Worm (Caenorhabditis elegans) whole organism, midembryonic: ENCODE results near the gene srw-19.
"Not testable (repeated sequence)": the region's sequence is repeated elsewhere in the genome, so short reads cannot be mapped to it uniquely, and the experiment has no call there.

Experiments
- T22C8.4 ChIP-seq: fragments of 200-800 bp; sonication (Bioruptor generic); IDR thresholded peaks from 2 replicates; pipeline ENCODE4 v1.3.6; 2022; ENCODE audit warnings: missing genetic modification characterization, missing compliant biosample characterization
- cog-1 ChIP-seq: sonication (generic microtip); optimal IDR thresholded peaks from 2 replicates; lab custom pipeline; 2016; ENCODE audit warnings: missing genetic modification characterization, missing compliant biosample characterization
- flt-1 ChIP-seq: fragments of 200-800 bp; sonication (Bioruptor generic); IDR thresholded peaks from 2 replicates; pipeline ENCODE4 v1.3.6; 2022; ENCODE audit warnings: missing genetic modification characterization, missing compliant biosample characterization
- klf-2 ChIP-seq: fragments of 200-800 bp; sonication (Bioruptor generic); conservative IDR thresholded peaks from 2 replicates; pipeline ENCODE4 v1.3.6; 2022; ENCODE audit warnings: missing genetic modification reagents, missing genetic modification characterization, missing compliant biosample characterization
- med-1 ChIP-seq: sonication (generic microtip); optimal IDR thresholded peaks from 2 replicates; lab custom pipeline; 2017; ENCODE audit warnings: missing genetic modification characterization, mild to moderate bottlenecking, missing compliant biosample characterization, antibody characterized with exemption, missing genetic modification reagents; ENCODE audit not compliant: insufficient read depth
- ref-1 ChIP-seq: fragments of 200-800 bp; sonication (Bioruptor generic); conservative IDR thresholded peaks from 2 replicates; pipeline ENCODE4 v1.3.6; 2022; ENCODE audit warnings: missing genetic modification reagents, missing genetic modification characterization, missing compliant biosample characterization
- tab-1 ChIP-seq: fragments of 200-800 bp; sonication (Bioruptor generic); IDR thresholded peaks from 2 replicates; pipeline ENCODE4 v1.3.6; 2022; ENCODE audit warnings: missing genetic modification characterization, missing compliant biosample characterization
- ztf-23 ChIP-seq: fragments of 200-800 bp; sonication (Bioruptor generic); IDR thresholded peaks from 2 replicates; pipeline ENCODE4 v1.3.6; 2022; ENCODE audit warnings: missing genetic modification reagents, missing genetic modification characterization, missing compliant biosample characterization
- ztf-29 ChIP-seq: fragments of 200-800 bp; sonication (Bioruptor generic); IDR thresholded peaks from 2 replicates; pipeline ENCODE4 v1.3.6; 2022; ENCODE audit warnings: missing genetic modification reagents, missing genetic modification characterization, missing compliant biosample characterization

srw-19 gene

ce11 chrV:15259904-15260303, 21.3 kb downstream of the srw-19 start, which contains the start of gene M01B2.8:
Gene M01B2.8 (plus strand): TSS chrV:15260204.
- TF ChIP-seq klf-2 (GFP tag; lab: Robert Waterston, UW) (no peak), ztf-29 (no peak), ref-1 (GFP tag; lab: Robert Waterston, UW) (no peak), flt-1 (GFP tag; lab: Robert Waterston, UW) (no peak), tab-1 (no peak), ztf-23 (GFP tag; lab: Robert Waterston, UW) (no peak), cog-1 (tag; lab: Kevin White, UChicago) (no peak), T22C8.4 (GFP tag; lab: Robert Waterston, UW) (no peak)

ce11 chrV:15259049-15259448, 22.1 kb downstream of the srw-19 start, which contains the start of gene srsx-37:
Gene srsx-37 (minus strand): TSS chrV:15259149.
- TF ChIP-seq flt-1 (GFP tag; lab: Robert Waterston, UW) (no peak), ztf-29 (no peak), T22C8.4 (GFP tag; lab: Robert Waterston, UW) (no peak), cog-1 (tag; lab: Kevin White, UChicago) (no peak), med-1 (GFP tag; lab: Kevin White, UChicago) (no peak), ref-1 (GFP tag; lab: Robert Waterston, UW) (no peak), ztf-23 (GFP tag; lab: Robert Waterston, UW) (no peak), klf-2 (GFP tag; lab: Robert Waterston, UW) (no peak), tab-1 (no peak)

ce11 chrV:15256669-15257068, 24.5 kb downstream of the srw-19 start, which contains the start of gene srsx-39:
Gene srsx-39 (minus strand): TSS chrV:15256769.
- not testable (repeated sequence) for TF ChIP-seq ztf-29; med-1 (GFP tag; lab: Kevin White, UChicago); ztf-23 (GFP tag; lab: Robert Waterston, UW)

- TF ChIP-seq med-1 (GFP tag; lab: Kevin White, UChicago) (no peak), klf-2 (GFP tag; lab: Robert Waterston, UW) (no peak), flt-1 (GFP tag; lab: Robert Waterston, UW) (no peak), T22C8.4 (GFP tag; lab: Robert Waterston, UW) (no peak), ztf-29 (no peak), ztf-23 (GFP tag; lab: Robert Waterston, UW) (no peak), cog-1 (tag; lab: Kevin White, UChicago) (no peak), tab-1 (no peak), ref-1 (GFP tag; lab: Robert Waterston, UW) (no peak)
Observed at ce11 chrV:15253529-15253928, 27.6 kb downstream of the srw-19 start, which contains the start of gene srbc-75. Gene srbc-75 (plus strand): TSS chrV:15253829.

ce11 chrV:15252082-15252481, 29.1 kb downstream of the srw-19 start, which contains the start of gene srbc-76:
Gene srbc-76 (plus strand): TSS chrV:15252382.
- no peak for TF ChIP-seq ztf-23 (GFP tag; lab: Robert Waterston, UW)
- TF ChIP-seq cog-1 (tag; lab: Kevin White, UChicago) = no peak
- TF ChIP-seq ref-1 (GFP tag; lab: Robert Waterston, UW) = no peak
- no peak for TF ChIP-seq tab-1
- TF ChIP-seq klf-2 (GFP tag; lab: Robert Waterston, UW) = no peak
- TF ChIP-seq T22C8.4 (GFP tag; lab: Robert Waterston, UW) = no peak
- TF ChIP-seq ztf-29 = no peak
- TF ChIP-seq flt-1 (GFP tag; lab: Robert Waterston, UW) = no peak
- TF ChIP-seq med-1 (GFP tag; lab: Kevin White, UChicago) = no peak

- TF ChIP-seq cog-1 (tag; lab: Kevin White, UChicago); ref-1 (GFP tag; lab: Robert Waterston, UW); flt-1 (GFP tag; lab: Robert Waterston, UW): not testable (repeated sequence)
Observed at ce11 chrV:15250304-15250703, 30.9 kb downstream of the srw-19 start, which contains the start of gene srd-28. Gene srd-28 (plus strand): TSS chrV:15250604.

- TF ChIP-seq cog-1 (tag; lab: Kevin White, UChicago) = no peak
- TF ChIP-seq flt-1 (GFP tag; lab: Robert Waterston, UW) = no peak
- TF ChIP-seq T22C8.4 (GFP tag; lab: Robert Waterston, UW) = no peak
- TF ChIP-seq klf-2 (GFP tag; lab: Robert Waterston, UW) = no peak
- no peak for TF ChIP-seq ref-1 (GFP tag; lab: Robert Waterston, UW)
- no peak for TF ChIP-seq med-1 (GFP tag; lab: Kevin White, UChicago)
- no peak for TF ChIP-seq tab-1
- no peak for TF ChIP-seq ztf-29
- no peak for TF ChIP-seq ztf-23 (GFP tag; lab: Robert Waterston, UW)
Observed at ce11 chrV:15244456-15244855, 36.7 kb downstream of the srw-19 start, which contains the start of gene kin-30. Gene kin-30 (plus strand): TSS chrV:15244756.

ce11 chrV:15241259-15241658, 39.9 kb downstream of the srw-19 start, which contains the start of gene chil-12:
Gene chil-12 (plus strand): TSS chrV:15241559.
- TF ChIP-seq med-1 (GFP tag; lab: Kevin White, UChicago) (no peak), ztf-29 (no peak), T22C8.4 (GFP tag; lab: Robert Waterston, UW) (no peak), cog-1 (tag; lab: Kevin White, UChicago) (no peak), tab-1 (no peak), flt-1 (GFP tag; lab: Robert Waterston, UW) (no peak), ref-1 (GFP tag; lab: Robert Waterston, UW) (no peak), ztf-23 (GFP tag; lab: Robert Waterston, UW) (no peak), klf-2 (GFP tag; lab: Robert Waterston, UW) (no peak)

ce11 chrV:15240215-15240614, 41.0 kb downstream of the srw-19 start, which contains the start of gene srw-11:
Gene srw-11 (minus strand): TSS chrV:15240315.
- no peak for TF ChIP-seq flt-1 (GFP tag; lab: Robert Waterston, UW)
- no peak for TF ChIP-seq cog-1 (tag; lab: Kevin White, UChicago)
- no peak for TF ChIP-seq ref-1 (GFP tag; lab: Robert Waterston, UW)
- no peak for TF ChIP-seq klf-2 (GFP tag; lab: Robert Waterston, UW)
- no peak for TF ChIP-seq med-1 (GFP tag; lab: Kevin White, UChicago)
- TF ChIP-seq ztf-23 (GFP tag; lab: Robert Waterston, UW) = no peak
- no peak for TF ChIP-seq tab-1
- no peak for TF ChIP-seq T22C8.4 (GFP tag; lab: Robert Waterston, UW)
- TF ChIP-seq ztf-29 = no peak
